Worm (Caenorhabditis elegans): ENCODE data around the gene ndab-2.

DNA sequence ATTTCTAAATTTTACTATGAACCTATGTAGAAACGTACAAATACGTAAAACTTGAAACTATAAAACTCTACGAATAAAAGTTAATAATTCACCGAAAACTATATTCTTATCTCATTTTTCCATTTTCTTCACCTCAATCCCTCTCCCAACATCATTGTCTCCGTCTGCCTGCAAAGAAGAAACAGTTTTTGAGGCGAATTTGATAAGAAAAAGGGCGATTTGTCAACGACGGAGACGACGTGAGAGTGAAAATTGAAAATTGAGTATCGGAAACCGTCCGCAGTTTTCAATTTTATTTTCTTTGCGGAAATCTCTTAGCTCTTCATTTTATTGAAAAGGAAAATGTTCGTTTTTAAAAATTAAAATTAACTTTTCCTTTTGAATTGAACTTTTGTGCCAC is 31.5 kb downstream of the ndab-2 start:
- TF ChIP-seq ztf-11 (tag; optimal IDR thresholded peaks at IDR 0.05) (no peak), nhr-11 (tag; optimal IDR thresholded peaks at IDR 0.05) (no peak), nhr-12 (tag; optimal IDR thresholded peaks at IDR 0.05) (no peak), elt-3 (tag; optimal IDR thresholded peaks at IDR 0.05) (no peak), skn-1 (tag; optimal IDR thresholded peaks at IDR 0.05) (no peak), lin-13 (GFP tag; optimal IDR thresholded peaks at IDR 0.05) (no peak), ztf-1 (GFP tag; conservative IDR thresholded peaks at IDR 0.05) (no peak), unc-62 (GFP tag; optimal IDR thresholded peaks at IDR 0.05) (no peak), ama-1 (optimal IDR thresholded peaks at IDR 0.05) (no peak)
